Fruit fly (Drosophila melanogaster): ENCODE measurements around the gene msk.
A peak's percentile ranks its signal among the peaks of the same experiment; 100 is the strongest.

The msk gene

dm6 chr3L:8115864-8116528, at the start of gene msk, which contains the start of gene Arp3 (continued):
- TF ChIP-seq sqz (GFP tag; optimal IDR thresholded peaks at IDR 0.05) (no peak), gt (GFP tag; IDR thresholded peaks at IDR 0.05) (0 out of 2 replicates have a peak, but pooled peaks have one; percentile 11), maf-S (GFP tag; optimal IDR thresholded peaks at IDR 0.05) (peak; percentile 86), CG11398 (GFP tag; optimal IDR thresholded peaks at IDR 0.05) (peak; percentile 67), Trl (optimal IDR thresholded peaks at IDR 0.05) (peak in 1 of 2 experiments; percentile 13), Trl (GFP tag; optimal IDR thresholded peaks at IDR 0.05) (peak; percentile 91), pum (GFP tag; optimal IDR thresholded peaks at IDR 0.05) (peak; percentile 91), crc (GFP tag; optimal IDR thresholded peaks at IDR 0.05) (peak; percentile 82), CG7987 (GFP tag; optimal IDR thresholded peaks at IDR 0.05) (peak; percentile 60), Hsf (GFP tag; optimal IDR thresholded peaks at IDR 0.05) (peak; percentile 86), dmrt11E (tag; optimal IDR thresholded peaks at IDR 0.05) (peak; percentile 63), sob (GFP tag; IDR thresholded peaks at IDR 0.05) (peak; percentile 81), croc (GFP tag; conservative IDR thresholded peaks at IDR 0.05) (peak; percentile 33; the same call in 1 of the 3 replicates), ATbp (GFP tag; optimal IDR thresholded peaks at IDR 0.05) (no peak), CG14441 (GFP tag; IDR thresholded peaks at IDR 0.05) (peak; percentile 64), tap (tag; optimal IDR thresholded peaks at IDR 0.05) (no peak), CG2712 (tag; optimal IDR thresholded peaks at IDR 0.05) (peak; percentile 81), CG31441 (GFP tag; IDR thresholded peaks at IDR 0.05) (peak; percentile 64), CG1529 (GFP tag; optimal IDR thresholded peaks at IDR 0.05) (no peak), Dad (GFP tag; optimal IDR thresholded peaks at IDR 0.05) (peak; percentile 89), CG11560 (tag; IDR thresholded peaks at IDR 0.05) (peak; percentile 53; the same call in 2 of the 3 replicates), CG12071 (GFP tag; optimal IDR thresholded peaks at IDR 0.05) (no peak), Fer3 (tag; optimal IDR thresholded peaks at IDR 0.05) (peak; percentile 74), CG32772 (GFP tag; IDR thresholded peaks at IDR 0.05) (peak; percentile 72), kni (GFP tag; optimal IDR thresholded peaks at IDR 0.05) (peak; percentile 75), Sin3A (optimal IDR thresholded peaks at IDR 0.05) (peak; percentile 100), slou (GFP tag; optimal IDR thresholded peaks at IDR 0.05) (peak; percentile 66), jing (GFP tag; optimal IDR thresholded peaks at IDR 0.05) (no peak), sd (tag; optimal IDR thresholded peaks at IDR 0.05) (peak; percentile 71), Hr3 (GFP tag; optimal IDR thresholded peaks at IDR 0.05) (peak; percentile 81), mam (GFP tag; optimal IDR thresholded peaks at IDR 0.05) (peak; percentile 95), B-H1 (GFP tag; IDR thresholded peaks at IDR 0.05) (peak; percentile 27; the same call in 1 of the 3 replicates), tna (GFP tag; IDR thresholded peaks at IDR 0.05; ENCODE audit: partially characterized antibody) (no peak), wek (GFP tag; optimal IDR thresholded peaks at IDR 0.05) (no peak), CG10209 (GFP tag; optimal IDR thresholded peaks at IDR 0.05) (peak; percentile 67), CG1832 (GFP tag; optimal IDR thresholded peaks at IDR 0.05) (no peak), CG4282 (GFP tag; optimal IDR thresholded peaks at IDR 0.05) (peak; percentile 77), CG12391 (tag; optimal IDR thresholded peaks at IDR 0.05) (peak; percentile 80), dati (GFP tag; IDR thresholded peaks at IDR 0.05) (no peak), p53 (GFP tag; optimal IDR thresholded peaks at IDR 0.05) (peak; percentile 91), caup (GFP tag; optimal IDR thresholded peaks at IDR 0.05; ENCODE audit: severe bottlenecking) (peak; percentile 80), ase (GFP tag; IDR thresholded peaks at IDR 0.05) (peak; percentile 48; the same call in 1 of the 3 replicates), CG6272 (GFP tag; IDR thresholded peaks at IDR 0.05) (0 out of 2 replicates have a peak, but pooled peaks have one; percentile 54), CG6254 (GFP tag; optimal IDR thresholded peaks at IDR 0.05) (no peak), jigr1 (GFP tag; IDR thresholded peaks at IDR 0.05) (no peak), CG13894 (tag; optimal IDR thresholded peaks at IDR 0.05) (peak; percentile 97), CG3163 (GFP tag; optimal IDR thresholded peaks at IDR 0.05) (peak; percentile 79), CG6689 (GFP tag; IDR thresholded peaks at IDR 0.05) (peak; percentile 56), peb (GFP tag; IDR thresholded peaks at IDR 0.05) (no peak), btn (GFP tag; optimal IDR thresholded peaks at IDR 0.05) (peak; percentile 59), shn (GFP tag; optimal IDR thresholded peaks at IDR 0.05) (peak; percentile 94)

Measured in whole organism, embryonic.